Fruit fly (Drosophila melanogaster) whole organism, prepupa: ENCODE results near the gene CG16865.

Experiments
- Blimp-1 ChIP-seq: fragments of 200-800 bp; sonication (Bioruptor generic); optimal IDR thresholded peaks from 3 replicates; lab custom pipeline; 2017; ENCODE audit warnings: missing biosample characterization, missing genetic modification characterization, mild to moderate bottlenecking, moderate library complexity, missing genetic modification reagents
- CG10631 ChIP-seq: fragments of 200-800 bp; sonication (Bioruptor generic); optimal IDR thresholded peaks from 2 replicates; lab custom pipeline; 2016; ENCODE audit warnings: missing biosample characterization, missing genetic modification characterization
- CG10669 ChIP-seq: fragments of 200-800 bp; sonication (Bioruptor generic); optimal IDR thresholded peaks from 3 replicates; lab custom pipeline; 2018; ENCODE audit warnings: missing biosample characterization, mild to moderate bottlenecking, missing genetic modification characterization, moderate library complexity
- CG11294 ChIP-seq: fragments of 200-800 bp; sonication (Bioruptor generic); IDR thresholded peaks from 2 replicates; pipeline ENCODE4 v1.3.6; 2022; ENCODE audit warnings: missing biosample characterization, missing genetic modification characterization
- CG11762 ChIP-seq: fragments of 200-800 bp; sonication (Bioruptor generic); optimal IDR thresholded peaks from 3 replicates; lab custom pipeline; 2016; ENCODE audit warnings: missing biosample characterization, missing genetic modification characterization; ENCODE audit not compliant: insufficient read depth
- CG1621 ChIP-seq: fragments of 200-800 bp; sonication (Bioruptor generic); optimal IDR thresholded peaks from 3 replicates; lab custom pipeline; 2018; ENCODE audit warnings: missing biosample characterization, mild to moderate bottlenecking, missing genetic modification characterization
- CG3032 ChIP-seq: fragments of 200-800 bp; optimal IDR thresholded peaks from 2 replicates; lab custom pipeline; 2019; ENCODE audit warnings: missing biosample characterization, mild to moderate bottlenecking, missing genetic modification characterization, moderate library complexity
- CG31627 ChIP-seq: fragments of 200-800 bp; sonication (Bioruptor generic); optimal IDR thresholded peaks from 3 replicates; lab custom pipeline; 2016; ENCODE audit warnings: missing biosample characterization, missing genetic modification characterization
- CG6163 ChIP-seq: fragments of 200-800 bp; sonication (Bioruptor generic); IDR thresholded peaks from 3 replicates; pipeline ENCODE4 v1.3.6; 2022; ENCODE audit warnings: missing biosample characterization, missing genetic modification characterization
- CG6276 ChIP-seq: fragments of 200-800 bp; sonication (Bioruptor generic); optimal IDR thresholded peaks from 2 replicates; lab custom pipeline; 2017; ENCODE audit warnings: missing biosample characterization, mild to moderate bottlenecking, missing genetic modification characterization
- CG6808 ChIP-seq: fragments of 200-800 bp; sonication (Bioruptor generic); optimal IDR thresholded peaks from 3 replicates; lab custom pipeline; 2017; ENCODE audit warnings: missing biosample characterization, missing genetic modification characterization, mild to moderate bottlenecking, moderate library complexity, missing genetic modification reagents
- CG6854 ChIP-seq: fragments of 200-800 bp; sonication (Bioruptor generic); optimal IDR thresholded peaks from 2 replicates; lab custom pipeline; 2017; ENCODE audit warnings: missing biosample characterization, mild to moderate bottlenecking, missing genetic modification characterization
- CG9139 ChIP-seq: fragments of 200-800 bp; sonication (Bioruptor generic); optimal IDR thresholded peaks from 3 replicates; lab custom pipeline; 2017; ENCODE audit warnings: missing biosample characterization, mild to moderate bottlenecking, missing genetic modification characterization
- Eip78C ChIP-seq: fragments of 200-800 bp; sonication (Bioruptor generic); peaks from one replicate; lab custom pipeline; 2016; ENCODE audit warnings: missing biosample characterization, missing genetic modification characterization
- Eip93F ChIP-seq: fragments of 200-800 bp; sonication (Bioruptor generic); optimal IDR thresholded peaks from 2 replicates; lab custom pipeline; 2016; ENCODE audit warnings: missing biosample characterization, mild to moderate bottlenecking, missing genetic modification characterization
- Ets96B ChIP-seq: fragments of 200-800 bp; optimal IDR thresholded peaks from 2 replicates; lab custom pipeline; 2019; ENCODE audit warnings: missing biosample characterization, mild to moderate bottlenecking, missing genetic modification characterization, moderate library complexity
- Lpt ChIP-seq: fragments of 200-800 bp; sonication (Bioruptor generic); optimal IDR thresholded peaks from 3 replicates; lab custom pipeline; 2016; ENCODE audit warnings: missing biosample characterization, missing genetic modification characterization
- Met ChIP-seq: fragments of 200-800 bp; sonication (Bioruptor generic); optimal IDR thresholded peaks from 3 replicates; lab custom pipeline; 2016; ENCODE audit warnings: missing biosample characterization, missing genetic modification characterization
- OdsH ChIP-seq: fragments of 200-800 bp; sonication (Bioruptor generic); optimal IDR thresholded peaks from 3 replicates; lab custom pipeline; 2016; ENCODE audit warnings: missing biosample characterization, missing genetic modification characterization
- Sox15 ChIP-seq: fragments of 200-800 bp; sonication (Bioruptor generic); optimal IDR thresholded peaks from 3 replicates; lab custom pipeline; 2016; ENCODE audit warnings: missing biosample characterization, missing genetic modification characterization
- achi ChIP-seq: fragments of 200-800 bp; sonication (Bioruptor generic); optimal IDR thresholded peaks from 3 replicates; lab custom pipeline; 2016; ENCODE audit warnings: missing biosample characterization, missing genetic modification characterization
- acj6 ChIP-seq: fragments of 200-800 bp; sonication (Bioruptor generic); optimal IDR thresholded peaks from 3 replicates; lab custom pipeline; 2016; ENCODE audit warnings: missing biosample characterization, missing genetic modification characterization
- cyc ChIP-seq: fragments of 200-800 bp; sonication (Bioruptor generic); optimal IDR thresholded peaks from 3 replicates; lab custom pipeline; 2016; ENCODE audit warnings: missing biosample characterization, missing genetic modification characterization
- dsx ChIP-seq: fragments of 200-800 bp; optimal IDR thresholded peaks from 3 replicates; lab custom pipeline; 2019; ENCODE audit warnings: missing biosample characterization, mild to moderate bottlenecking, missing genetic modification characterization, moderate library complexity; ENCODE audit not compliant: poor library complexity, severe bottlenecking
- eg ChIP-seq: fragments of 200-800 bp; sonication (Bioruptor generic); IDR thresholded peaks from 3 replicates; pipeline ENCODE4 v1.3.6; 2022; ENCODE audit warnings: missing biosample characterization, missing genetic modification characterization
- esn ChIP-seq: fragments of 200-800 bp; sonication (Bioruptor generic); optimal IDR thresholded peaks from 2 replicates; lab custom pipeline; 2016; ENCODE audit warnings: missing biosample characterization, mild to moderate bottlenecking, missing genetic modification characterization, moderate library complexity
- fkh ChIP-seq: fragments of 200-800 bp; sonication (Bioruptor generic); optimal IDR thresholded peaks from 3 replicates; lab custom pipeline; 2017; ENCODE audit warnings: missing biosample characterization, mild to moderate bottlenecking, missing genetic modification characterization, moderate library complexity
- net ChIP-seq: fragments of 200-800 bp; sonication (Bioruptor generic); optimal IDR thresholded peaks from 3 replicates; lab custom pipeline; 2016; ENCODE audit warnings: missing biosample characterization, missing genetic modification characterization
- spab ChIP-seq: fragments of 200-800 bp; sonication (Bioruptor generic); optimal IDR thresholded peaks from 2 replicates; lab custom pipeline; 2017; ENCODE audit warnings: missing biosample characterization, mild to moderate bottlenecking, missing genetic modification characterization, missing genetic modification reagents
- ss ChIP-seq, 2 experiments: fragments of 200-800 bp; sonication (Bioruptor generic); optimal IDR thresholded peaks; 2 replicates in 1 of 2; 3 replicates in 1 of 2; lab custom pipeline; 2017 to 2018; ENCODE audit warnings: mild to moderate bottlenecking in 2 of 2, missing biosample characterization in 2 of 2, missing genetic modification characterization in 2 of 2, moderate library complexity in 1 of 2
- svp ChIP-seq: fragments of 200-800 bp; sonication (Bioruptor generic); peaks from one replicate; lab custom pipeline; 2016; ENCODE audit warnings: missing biosample characterization, missing genetic modification characterization
- topi ChIP-seq: fragments of 200-800 bp; sonication (Bioruptor generic); optimal IDR thresholded peaks from 3 replicates; lab custom pipeline; 2016; ENCODE audit warnings: missing biosample characterization, missing genetic modification characterization
- vri ChIP-seq: fragments of 200-800 bp; sonication (Bioruptor generic); optimal IDR thresholded peaks from 3 replicates; lab custom pipeline; 2016; ENCODE audit warnings: missing biosample characterization, mild to moderate bottlenecking, missing genetic modification characterization

CG16865 gene

DNA sequence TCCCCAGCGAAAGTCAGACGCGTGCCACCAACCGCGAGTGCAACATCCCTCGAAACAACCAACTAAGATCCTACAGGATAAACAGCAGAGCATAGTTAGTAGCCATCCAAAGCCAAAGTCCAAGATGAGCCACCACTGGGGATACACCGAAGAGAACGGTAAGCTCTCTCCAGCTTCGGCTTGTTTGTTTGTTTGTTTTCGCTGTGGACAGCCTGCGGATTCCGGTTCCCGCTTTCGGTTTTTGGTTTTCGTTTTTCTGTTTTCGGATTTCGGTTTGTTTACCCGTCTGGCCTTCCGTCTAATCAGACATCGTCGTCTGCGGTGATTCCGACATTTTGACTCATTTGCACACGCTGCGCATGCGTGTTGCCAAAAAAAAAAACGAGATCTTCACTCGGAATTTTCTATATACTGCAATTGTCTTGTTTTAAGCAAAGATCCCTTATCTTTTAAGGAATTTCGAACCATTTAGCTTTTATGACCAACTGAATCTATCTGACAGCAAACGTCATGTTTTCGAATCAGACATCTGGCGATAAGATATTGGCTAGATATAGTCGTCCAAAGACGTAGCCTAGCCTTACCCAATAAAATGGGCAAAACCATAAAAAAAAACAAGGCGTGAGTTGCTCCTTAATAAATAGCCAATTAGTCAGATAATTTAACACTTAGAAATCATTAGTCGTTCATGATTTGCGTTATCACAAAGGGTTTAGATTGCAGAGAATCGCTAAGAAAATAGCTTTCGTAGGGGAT lies 7.3 kb upstream of the CG16865 start (continued):
- TF ChIP-seq CG6854 (GFP tag; lab: Kevin White, UChicago) (peak; percentile 41), CG1621 (no peak), spab (GFP tag; lab: Kevin White, UChicago) (no peak), net (GFP tag; lab: Kevin White, UChicago) (peak; percentile 0), CG31627 (GFP tag; lab: Kevin White, UChicago) (no peak), OdsH (GFP tag; lab: Kevin White, UChicago) (no peak), svp (GFP tag; lab: Kevin White, UChicago) (no peak), acj6 (GFP tag; lab: Kevin White, UChicago) (no peak), vri (peak; percentile 38)

DNA sequence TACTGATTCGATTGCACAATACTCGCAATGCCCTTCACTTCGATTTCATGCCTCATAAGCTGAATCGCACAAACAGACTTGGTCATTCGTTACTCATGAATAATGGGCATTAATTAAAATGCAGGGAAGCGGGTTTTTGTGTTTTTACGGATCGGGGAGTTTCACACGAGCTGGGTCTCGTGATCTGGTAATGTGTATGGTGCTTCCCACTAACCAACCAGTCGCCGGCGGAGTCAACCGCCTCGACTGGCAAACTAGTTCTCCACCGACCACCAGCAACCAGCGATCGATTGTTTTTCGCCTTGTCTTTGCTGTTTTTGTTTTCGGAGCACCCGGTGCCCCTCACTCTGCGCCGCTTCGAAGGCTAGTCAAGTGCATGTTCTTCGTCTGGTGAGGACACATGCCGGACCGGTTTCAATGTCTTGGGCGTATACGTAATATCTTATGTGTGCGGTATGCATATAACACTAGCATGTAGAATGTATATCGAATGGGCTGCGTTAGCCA lies 6.7 kb upstream of the CG16865 start:
- no peak for TF ChIP-seq CG10631
- TF ChIP-seq CG6276 (GFP tag; lab: Kevin White, UChicago), result no peak
- peak; percentile 6 for TF ChIP-seq vri
- TF ChIP-seq CG9139 (GFP tag; lab: Kevin White, UChicago), result peak; percentile 24
- peak; percentile 80 for TF ChIP-seq svp (GFP tag; lab: Kevin White, UChicago)
- TF ChIP-seq ss (GFP tag; optimal IDR thresholded peaks at IDR 0.05; lab: Kevin White, UChicago), result peak; percentile 44 to 75
- TF ChIP-seq cyc, result no peak
- TF ChIP-seq esn (GFP tag; lab: Kevin White, UChicago), result peak; percentile 15
- TF ChIP-seq CG10669 (GFP tag; lab: Kevin White, UChicago), result peak; percentile 13
- TF ChIP-seq CG11294 (GFP tag; lab: Robert Waterston, UW), result no peak
- TF ChIP-seq achi, result peak; percentile 13
- peak; percentile 7 for TF ChIP-seq Lpt (GFP tag; lab: Kevin White, UChicago)
- TF ChIP-seq CG1621, result peak; percentile 71
- TF ChIP-seq CG3032 (tag; lab: Kevin White, UChicago), result no peak
- TF ChIP-seq CG6163 (GFP tag; lab: Robert Waterston, UW), result no peak
- peak; percentile 21 for TF ChIP-seq CG6808 (GFP tag; lab: Kevin White, UChicago)
- TF ChIP-seq Eip78C (GFP tag; lab: Kevin White, UChicago), result peak; percentile 53
- peak; percentile 20 for TF ChIP-seq dsx (GFP tag; lab: Kevin White, UChicago)
- peak; percentile 42; the same call in 1 of the 3 replicates for TF ChIP-seq eg (GFP tag; lab: Robert Waterston, UW)
- TF ChIP-seq Blimp-1, result no peak
- TF ChIP-seq, all 60 proteins: peak for 13

DNA sequence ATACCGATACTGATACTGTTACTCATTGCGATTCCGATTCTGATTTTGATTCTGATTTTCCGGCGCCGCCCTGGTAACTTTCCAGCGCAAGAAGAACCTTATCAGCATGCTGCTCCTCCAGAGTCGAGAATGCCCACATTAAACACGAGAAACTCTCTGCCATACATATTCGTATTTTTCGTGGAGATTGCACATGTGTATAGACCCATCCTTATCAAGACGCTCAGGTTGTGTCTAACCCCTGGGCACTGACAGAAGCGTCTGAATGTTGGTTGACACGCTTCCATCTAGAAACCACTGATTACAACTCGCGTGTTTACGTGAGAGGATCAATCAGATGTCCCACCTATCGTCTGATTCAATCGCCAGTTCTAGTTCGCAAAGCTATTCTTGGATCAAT lies 6.2 kb upstream of the CG16865 start:
- TF ChIP-seq net (GFP tag; lab: Kevin White, UChicago) (no peak), Ets96B (tag; lab: Kevin White, UChicago) (no peak), svp (GFP tag; lab: Kevin White, UChicago) (peak; percentile 94)

DNA sequence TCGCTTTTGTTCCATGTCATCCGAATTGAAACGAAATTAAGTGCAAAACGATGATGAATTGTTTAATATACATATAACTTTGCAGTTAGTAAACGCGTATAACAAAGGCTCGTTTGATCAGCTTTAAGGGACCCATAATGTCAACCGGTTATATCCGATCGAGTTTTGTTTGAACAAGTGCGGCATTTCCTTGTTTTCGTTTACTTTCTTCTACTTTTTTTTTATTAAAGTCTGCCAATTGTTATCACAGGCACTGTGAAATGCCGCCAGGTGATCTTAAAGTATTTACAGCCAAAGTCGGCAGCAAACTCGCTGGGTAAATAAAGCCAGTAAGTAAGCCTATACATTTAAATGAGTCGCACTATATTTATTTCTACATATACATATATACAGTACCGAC lies 4.2 kb upstream of the CG16865 start:
- TF ChIP-seq Met (no peak), Eip93F (GFP tag; lab: Kevin White, UChicago) (no peak), Sox15 (no peak), cyc (no peak), CG11762 (GFP tag; lab: Kevin White, UChicago) (no peak), Blimp-1 (no peak), OdsH (GFP tag; lab: Kevin White, UChicago) (no peak), fkh (GFP tag; lab: Kevin White, UChicago) (peak; percentile 60), topi (GFP tag; lab: Kevin White, UChicago) (peak; percentile 2), Eip78C (GFP tag; lab: Kevin White, UChicago) (peak; percentile 42)
